Worm (Caenorhabditis elegans) whole organism, L4/young adult: ENCODE measurements around the gene C08F11.13.

Source experiments
- W03F9.2 ChIP-seq: fragments of 150-350 bp; optimal IDR thresholded peaks from 2 replicates; lab custom pipeline; 2014; ENCODE audit warnings: missing biosample characterization, missing genetic modification characterization
- dao-5 ChIP-seq: sonication (generic microtip); optimal IDR thresholded peaks from 2 replicates; lab custom pipeline; 2016; ENCODE audit warnings: missing genotype, missing genetic modification characterization, moderate library complexity, missing compliant biosample characterization
- him-1 ChIP-seq: sonication (generic microtip); optimal IDR thresholded peaks from 2 replicates; lab custom pipeline; 2016; ENCODE audit warnings: missing genotype, missing genetic modification reagents, missing genetic modification characterization, missing compliant biosample characterization

DNA sequence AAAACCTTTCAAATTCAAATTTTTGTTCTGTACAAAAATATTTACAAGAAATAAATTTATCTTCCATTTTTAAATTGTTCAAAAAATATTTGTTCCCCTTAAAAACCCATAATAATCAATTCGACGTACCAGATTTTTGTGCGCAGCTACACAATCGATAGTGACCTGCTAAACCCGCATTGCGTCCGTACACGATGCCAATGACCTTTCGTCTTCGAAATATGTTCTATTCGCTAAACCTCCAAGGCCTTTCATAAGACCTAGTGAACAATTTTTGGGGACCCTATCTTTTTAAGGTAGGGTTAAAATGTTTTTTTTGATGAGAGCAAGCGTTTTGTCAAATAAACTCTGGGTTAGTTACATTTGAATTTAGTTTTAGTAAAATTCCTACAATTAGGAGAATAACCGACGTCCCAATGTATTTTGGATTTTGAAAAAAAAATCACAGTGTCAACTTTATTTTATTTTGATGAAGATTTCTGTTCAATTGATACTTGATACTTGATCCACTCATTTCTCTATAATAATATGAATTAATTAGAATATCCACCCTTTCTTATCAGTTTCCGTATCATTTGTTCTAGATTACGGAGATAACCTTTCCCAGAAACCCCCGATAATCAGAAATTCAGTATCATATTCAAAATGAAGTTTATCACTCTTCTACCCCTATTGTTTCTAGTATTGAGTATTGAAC, 7.6 kb downstream of the C08F11.13 start, which contains the start of gene Y45F10B.59:
- TF ChIP-seq W03F9.2 (tag; lab: Kevin White, UChicago) (no peak), dao-5 (tag; lab: Kevin White, UChicago) (no peak), him-1 (tag; lab: Kevin White, UChicago) (no peak)
